Worm (Caenorhabditis elegans) whole organism, early embryonic: ENCODE data around the gene math-5.

Experiments used
- B0310.2 ChIP-seq: sonication (generic microtip); optimal IDR thresholded peaks from 2 replicates; lab custom pipeline; 2016; ENCODE audit warnings: mild to moderate bottlenecking, missing genetic modification characterization, missing compliant biosample characterization
- F13C5.2 ChIP-seq: sonication (generic microtip); optimal IDR thresholded peaks from 2 replicates; lab custom pipeline; 2017; ENCODE audit warnings: mild to moderate bottlenecking, missing genetic modification characterization, inconsistent platforms, missing compliant biosample characterization
- aly-1 ChIP-seq: sonication (generic microtip); optimal IDR thresholded peaks from 2 replicates; lab custom pipeline; 2016; ENCODE audit warnings: missing genetic modification characterization, missing compliant biosample characterization
- ama-1 ChIP-seq: fragments of 150-350 bp; optimal IDR thresholded peaks from 2 replicates; lab custom pipeline; 2014
- ceh-13 ChIP-seq: fragments of 200-800 bp; sonication (Bioruptor generic); optimal IDR thresholded peaks from 2 replicates; lab custom pipeline; 2018; ENCODE audit warnings: mild to moderate bottlenecking, missing genetic modification characterization, missing compliant biosample characterization
- ceh-36 ChIP-seq: sonication (generic microtip); optimal IDR thresholded peaks from 2 replicates; lab custom pipeline; 2016; ENCODE audit warnings: missing genetic modification characterization, inconsistent platforms, missing compliant biosample characterization
- ets-7 ChIP-seq: sonication (generic microtip); optimal IDR thresholded peaks from 2 replicates; lab custom pipeline; 2016; ENCODE audit warnings: missing genotype, missing genetic modification characterization, missing compliant biosample characterization
- flt-1 ChIP-seq: fragments of 200-800 bp; sonication (Bioruptor generic); IDR thresholded peaks from 2 replicates; pipeline ENCODE4 v1.3.6; 2022; ENCODE audit warnings: missing genetic modification characterization, missing compliant biosample characterization
- hmbx-1 ChIP-seq: sonication (generic microtip); optimal IDR thresholded peaks from 2 replicates; lab custom pipeline; 2016; ENCODE audit warnings: mild to moderate bottlenecking, missing genetic modification characterization, missing compliant biosample characterization
- hmg-4 ChIP-seq: fragments of 200-800 bp; sonication (Bioruptor generic); optimal IDR thresholded peaks from 2 replicates; lab custom pipeline; 2018; ENCODE audit warnings: mild to moderate bottlenecking, missing genetic modification characterization, missing compliant biosample characterization
- hnd-1 ChIP-seq: sonication (generic microtip); optimal IDR thresholded peaks from 2 replicates; lab custom pipeline; 2016; ENCODE audit warnings: missing genetic modification characterization, missing compliant biosample characterization
- pes-1 ChIP-seq: fragments of 200-800 bp; sonication (Bioruptor generic); IDR thresholded peaks from 2 replicates; pipeline ENCODE4 v1.3.6; 2022; ENCODE audit warnings: missing genetic modification reagents, missing genetic modification characterization, missing compliant biosample characterization
- scrt-1 ChIP-seq: fragments of 200-800 bp; sonication (Bioruptor generic); IDR thresholded peaks from 2 replicates; pipeline ENCODE4 v1.3.6; 2022; ENCODE audit warnings: missing genetic modification characterization, missing compliant biosample characterization
- sea-1 ChIP-seq: fragments of 200-800 bp; sonication (Bioruptor generic); conservative IDR thresholded peaks from 2 replicates; pipeline ENCODE4 v1.3.6; 2022; ENCODE audit warnings: missing genetic modification characterization, missing compliant biosample characterization
- tbx-11 ChIP-seq: fragments of 200-800 bp; sonication (Bioruptor generic); IDR thresholded peaks from 2 replicates; pipeline ENCODE4 v1.3.6; 2022; ENCODE audit warnings: missing genetic modification characterization, missing compliant biosample characterization
- tbx-37 ChIP-seq: fragments of 200-800 bp; sonication (Bioruptor generic); conservative IDR thresholded peaks from 2 replicates; pipeline ENCODE4 v1.3.6; 2022; ENCODE audit warnings: missing genetic modification reagents, missing genetic modification characterization, missing compliant biosample characterization
- tra-4 ChIP-seq: sonication (generic microtip); optimal IDR thresholded peaks from 2 replicates; lab custom pipeline; 2017; ENCODE audit warnings: missing genetic modification characterization, missing compliant biosample characterization

math-5 gene

DNA sequence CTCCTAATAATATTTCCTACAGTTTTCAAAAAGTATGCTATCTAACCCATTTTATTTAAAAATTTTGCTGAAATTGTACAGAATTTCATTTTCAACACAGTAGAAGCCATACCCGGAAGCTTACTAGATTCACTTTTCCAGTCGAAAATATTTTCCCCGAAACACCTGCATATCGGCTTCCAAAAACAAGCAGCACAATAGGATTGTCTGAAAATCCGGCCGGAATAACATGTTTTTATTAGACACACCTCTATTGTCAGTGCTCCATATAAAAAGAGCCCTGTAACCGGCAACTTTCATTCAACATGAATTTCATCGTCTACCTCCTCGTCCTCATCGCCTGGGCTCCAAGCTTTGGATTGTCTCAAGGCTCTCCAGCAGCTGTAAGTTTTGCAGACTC is 30.1 kb downstream of the math-5 start, which contains the start of gene C52E2.2:
C52E2.2 (plus strand) TSS at position 301 of the 400 bp plus-strand sequence.
- TF ChIP-seq pes-1 (GFP tag; lab: Robert Waterston, UW) (no peak), sea-1 (GFP tag; lab: Robert Waterston, UW) (no peak), ama-1 (lab: Kevin White, UChicago) (no peak), ets-7 (no peak), hmbx-1 (tag; lab: Kevin White, UChicago) (no peak), aly-1 (tag; lab: Kevin White, UChicago) (no peak), hmg-4 (GFP tag; lab: Kevin White, UChicago) (no peak), flt-1 (GFP tag; lab: Robert Waterston, UW) (no peak), tra-4 (tag; lab: Kevin White, UChicago) (no peak), ceh-36 (tag; lab: Kevin White, UChicago) (no peak), F13C5.2 (tag; lab: Kevin White, UChicago) (no peak), hnd-1 (tag; lab: Kevin White, UChicago) (no peak), tbx-11 (GFP tag; lab: Robert Waterston, UW) (no peak)

DNA sequence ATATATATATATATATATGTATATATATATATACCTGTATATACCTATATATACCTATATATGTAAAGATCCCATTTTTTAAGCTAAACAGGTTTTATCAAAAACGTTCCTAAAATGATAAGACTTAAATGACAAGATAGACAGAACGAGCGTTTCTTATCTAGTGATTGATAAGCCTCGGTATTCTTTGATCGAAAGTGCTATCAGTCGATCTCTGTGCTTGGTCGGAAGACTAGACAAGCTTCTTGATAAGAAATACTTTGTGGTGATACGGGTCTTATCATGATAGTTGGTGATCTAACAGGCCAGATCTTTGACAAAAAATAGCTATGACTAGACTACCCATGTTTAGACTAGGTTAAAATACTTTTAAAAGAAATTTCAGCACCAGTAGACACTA is 30.9 kb downstream of the math-5 start:
- no peak for TF ChIP-seq ets-7
- TF ChIP-seq aly-1 (tag; lab: Kevin White, UChicago): no peak
- no peak for TF ChIP-seq ceh-36 (tag; lab: Kevin White, UChicago)
- no peak for TF ChIP-seq hnd-1 (tag; lab: Kevin White, UChicago)
- TF ChIP-seq flt-1 (GFP tag; lab: Robert Waterston, UW): no peak
- no peak for TF ChIP-seq tra-4 (tag; lab: Kevin White, UChicago)
- TF ChIP-seq hmg-4 (GFP tag; lab: Kevin White, UChicago): no peak
- TF ChIP-seq pes-1 (GFP tag; lab: Robert Waterston, UW): no peak
- TF ChIP-seq ceh-13 (GFP tag; lab: Kevin White, UChicago): no peak
- TF ChIP-seq hmbx-1 (tag; lab: Kevin White, UChicago): no peak
- TF ChIP-seq tbx-11 (GFP tag; lab: Robert Waterston, UW): no peak
- no peak for TF ChIP-seq B0310.2 (tag; lab: Kevin White, UChicago)
- TF ChIP-seq tbx-37 (GFP tag; lab: Robert Waterston, UW): no peak
- TF ChIP-seq ama-1 (lab: Kevin White, UChicago): no peak
- TF ChIP-seq sea-1 (GFP tag; lab: Robert Waterston, UW): no peak
- no peak for TF ChIP-seq F13C5.2 (tag; lab: Kevin White, UChicago)
- no peak for TF ChIP-seq scrt-1

DNA sequence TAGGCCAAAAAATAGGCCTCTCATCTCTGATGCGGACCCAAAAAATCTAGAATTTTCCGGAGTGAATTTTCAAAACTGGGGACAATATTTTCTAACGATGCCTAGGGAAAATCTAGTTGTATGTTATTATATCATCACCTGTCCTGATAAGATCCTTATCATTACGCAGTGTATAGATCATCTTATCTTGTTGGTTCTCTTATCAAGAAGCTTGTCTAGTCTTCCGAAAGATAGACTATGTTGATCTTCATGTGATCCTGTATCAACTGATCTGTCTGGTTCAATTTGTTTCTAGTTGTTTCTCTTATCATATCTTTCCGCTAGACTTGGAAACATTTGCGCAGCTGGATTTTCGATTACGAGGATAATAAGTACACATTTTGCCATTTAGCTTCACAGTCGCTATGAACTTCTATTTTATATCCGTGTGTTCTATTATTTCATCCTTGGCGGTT is 31.7 kb downstream of the math-5 start, which contains the start of gene C52E2.3:
C52E2.3 (plus strand) TSS at position 405 of the 455 bp plus-strand sequence.
- TF ChIP-seq pes-1 (GFP tag; lab: Robert Waterston, UW) (no peak), aly-1 (tag; lab: Kevin White, UChicago) (no peak), hmg-4 (GFP tag; lab: Kevin White, UChicago) (no peak), ets-7 (no peak), sea-1 (GFP tag; lab: Robert Waterston, UW) (no peak), tra-4 (tag; lab: Kevin White, UChicago) (no peak), ceh-36 (tag; lab: Kevin White, UChicago) (no peak), flt-1 (GFP tag; lab: Robert Waterston, UW) (no peak), ama-1 (lab: Kevin White, UChicago) (no peak), tbx-11 (GFP tag; lab: Robert Waterston, UW) (no peak), B0310.2 (tag; lab: Kevin White, UChicago) (no peak), scrt-1 (no peak), F13C5.2 (tag; lab: Kevin White, UChicago) (no peak), ceh-13 (GFP tag; lab: Kevin White, UChicago) (no peak), hnd-1 (tag; lab: Kevin White, UChicago) (no peak), tbx-37 (GFP tag; lab: Robert Waterston, UW) (no peak), hmbx-1 (tag; lab: Kevin White, UChicago) (no peak)

DNA sequence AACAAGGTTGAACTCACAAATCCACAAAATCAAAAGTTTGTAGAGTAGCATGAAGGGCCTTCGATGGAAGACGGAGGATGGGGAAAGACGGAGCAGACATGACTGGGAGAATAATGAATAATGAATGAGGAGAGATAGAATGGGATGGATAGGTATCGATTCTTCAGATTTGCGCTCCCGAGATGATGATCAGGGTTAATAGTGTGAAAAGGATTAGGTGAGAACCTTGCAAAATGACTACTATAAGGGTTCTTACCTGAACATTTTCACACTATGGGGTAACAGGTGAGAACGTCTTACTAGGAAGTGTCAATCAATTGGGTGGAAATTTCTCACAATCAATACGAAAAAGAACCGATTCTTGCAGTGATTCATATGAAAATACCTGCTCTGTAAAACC is 32.3 kb downstream of the math-5 start, which contains the start of gene fbxb-96:
fbxb-96 (minus strand) TSS at position 101 of the 400 bp plus-strand sequence.
- TF ChIP-seq hnd-1 (tag; lab: Kevin White, UChicago) (no peak), B0310.2 (tag; lab: Kevin White, UChicago) (no peak), ama-1 (lab: Kevin White, UChicago) (no peak), sea-1 (GFP tag; lab: Robert Waterston, UW) (no peak), flt-1 (GFP tag; lab: Robert Waterston, UW) (no peak), scrt-1 (no peak), pes-1 (GFP tag; lab: Robert Waterston, UW) (no peak)

DNA sequence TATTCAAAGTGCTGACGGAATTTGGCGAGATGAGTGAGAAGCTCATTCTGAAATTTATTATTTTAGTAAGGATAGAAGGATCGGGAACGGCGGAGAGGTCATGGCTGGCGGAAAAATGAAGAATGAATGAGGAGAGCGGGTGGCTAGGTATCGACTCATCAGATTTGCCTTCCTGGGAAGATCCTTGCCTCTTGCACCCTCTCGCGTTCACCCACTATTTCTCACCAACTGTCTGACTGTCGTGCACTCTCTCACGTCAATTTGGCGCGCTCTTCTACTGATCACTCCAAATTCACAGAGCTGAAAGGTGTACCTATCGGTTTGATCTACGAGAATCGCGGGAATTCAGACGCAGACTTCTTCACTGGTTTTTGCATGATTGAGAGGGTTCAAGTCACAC is 34.5 kb downstream of the math-5 start, which contains the start of gene fbxb-97:
fbxb-97 (minus strand) TSS at position 53 of the 400 bp plus-strand sequence.
- no peak for TF ChIP-seq B0310.2 (tag; lab: Kevin White, UChicago)
- no peak for TF ChIP-seq tbx-37 (GFP tag; lab: Robert Waterston, UW)
- no peak for TF ChIP-seq tra-4 (tag; lab: Kevin White, UChicago)
- TF ChIP-seq ets-7: no peak
- no peak for TF ChIP-seq ceh-36 (tag; lab: Kevin White, UChicago)
- TF ChIP-seq flt-1 (GFP tag; lab: Robert Waterston, UW): no peak
- no peak for TF ChIP-seq sea-1 (GFP tag; lab: Robert Waterston, UW)
- TF ChIP-seq hmg-4 (GFP tag; lab: Kevin White, UChicago): no peak
- TF ChIP-seq F13C5.2 (tag; lab: Kevin White, UChicago): no peak
- no peak for TF ChIP-seq scrt-1
- no peak for TF ChIP-seq pes-1 (GFP tag; lab: Robert Waterston, UW)
- no peak for TF ChIP-seq ceh-13 (GFP tag; lab: Kevin White, UChicago)
- TF ChIP-seq ama-1 (lab: Kevin White, UChicago): no peak
- no peak for TF ChIP-seq tbx-11 (GFP tag; lab: Robert Waterston, UW)
- TF ChIP-seq hnd-1 (tag; lab: Kevin White, UChicago): no peak
- TF ChIP-seq hmbx-1 (tag; lab: Kevin White, UChicago): no peak
- no peak for TF ChIP-seq aly-1 (tag; lab: Kevin White, UChicago)

DNA sequence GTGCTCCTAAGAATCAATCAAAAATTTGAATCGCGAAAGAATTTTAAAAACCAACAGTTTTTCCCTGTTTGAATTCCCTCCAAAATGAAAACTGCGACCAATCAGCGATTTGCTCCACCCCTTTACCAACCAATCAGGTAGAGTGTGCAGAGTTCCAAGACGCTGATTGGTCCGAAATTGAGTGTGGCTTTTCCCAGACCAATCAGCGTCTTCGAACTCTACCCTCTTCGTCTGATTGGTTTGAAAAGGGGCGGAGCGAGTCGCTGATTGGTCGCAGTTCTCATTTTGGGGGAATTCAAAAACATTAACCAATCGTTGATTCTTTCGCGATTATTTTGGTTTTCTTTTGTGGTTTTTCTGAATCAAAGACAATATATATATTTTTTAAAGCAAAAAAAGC is 38.1 kb downstream of the math-5 start:
- TF ChIP-seq hmg-4 (GFP tag; lab: Kevin White, UChicago) (no peak), B0310.2 (tag; lab: Kevin White, UChicago) (no peak), tbx-37 (GFP tag; lab: Robert Waterston, UW) (no peak)
